Fruit fly (Drosophila melanogaster) whole organism, embryonic: ENCODE data around the gene CG14818.

Experiments used
- BtbVII ChIP-seq: fragments of 200-800 bp; sonication (Bioruptor generic); optimal IDR thresholded peaks from 3 replicates; lab custom pipeline; 2017; ENCODE audit warnings: missing biosample characterization, mild to moderate bottlenecking, missing genetic modification characterization
- C15 ChIP-seq: fragments of 200-800 bp; sonication (Bioruptor generic); IDR thresholded peaks from 3 replicates; pipeline ENCODE4 v1.3.6; 2022; ENCODE audit warnings: missing biosample characterization, missing genetic modification characterization
- CG10543 ChIP-seq: fragments of 200-800 bp; sonication (Bioruptor generic); optimal IDR thresholded peaks from 3 replicates; lab custom pipeline; 2017; ENCODE audit warnings: missing biosample characterization, mild to moderate bottlenecking, missing genetic modification characterization, moderate library complexity
- CG13123 ChIP-seq: fragments of 200-800 bp; sonication (Bioruptor generic); optimal IDR thresholded peaks from 2 replicates; lab custom pipeline; 2016; ENCODE audit warnings: missing biosample characterization, missing genetic modification characterization
- CG13894 ChIP-seq: fragments of 200-800 bp; sonication (Bioruptor generic); optimal IDR thresholded peaks from 3 replicates; lab custom pipeline; 2018; ENCODE audit warnings: missing biosample characterization, mild to moderate bottlenecking, missing genetic modification characterization, moderate library complexity
- CG14860 ChIP-seq: fragments of 200-800 bp; sonication (Bioruptor generic); IDR thresholded peaks from 3 replicates; pipeline ENCODE4 v1.3.6; 2022; ENCODE audit warnings: missing biosample characterization, missing genetic modification characterization; ENCODE audit not compliant: partially characterized antibody
- CG15073 ChIP-seq: fragments of 200-800 bp; sonication (Bioruptor generic); optimal IDR thresholded peaks from 2 replicates; lab custom pipeline; 2016; ENCODE audit warnings: missing biosample characterization, missing genetic modification characterization
- CG15601 ChIP-seq: fragments of 200-800 bp; sonication (Bioruptor generic); optimal IDR thresholded peaks from 3 replicates; lab custom pipeline; 2019; ENCODE audit warnings: missing biosample characterization, mild to moderate bottlenecking, missing genetic modification characterization, moderate library complexity
- CG16815 ChIP-seq: fragments of 200-800 bp; sonication (Bioruptor generic); optimal IDR thresholded peaks from 3 replicates; lab custom pipeline; 2017; ENCODE audit warnings: missing biosample characterization, mild to moderate bottlenecking, missing genetic modification characterization
- CG16863 ChIP-seq: fragments of 200-800 bp; sonication (Bioruptor generic); optimal IDR thresholded peaks from 3 replicates; lab custom pipeline; 2016; ENCODE audit warnings: missing biosample characterization, missing genetic modification characterization
- CG18619 ChIP-seq: fragments of 200-800 bp; sonication (Bioruptor generic); optimal IDR thresholded peaks from 3 replicates; lab custom pipeline; 2017; ENCODE audit warnings: missing biosample characterization, mild to moderate bottlenecking, missing genetic modification characterization
- CG2678 ChIP-seq: fragments of 200-800 bp; sonication (Bioruptor generic); optimal IDR thresholded peaks from 3 replicates; lab custom pipeline; 2019; ENCODE audit warnings: missing biosample characterization, mild to moderate bottlenecking, missing genetic modification characterization, moderate library complexity
- CG4282 ChIP-seq: fragments of 200-800 bp; sonication (Bioruptor generic); optimal IDR thresholded peaks from 2 replicates; lab custom pipeline; 2016; ENCODE audit warnings: missing biosample characterization, missing genetic modification characterization
- CG4404 ChIP-seq: fragments of 200-800 bp; sonication (Bioruptor generic); IDR thresholded peaks from 2 replicates; pipeline ENCODE4 v1.3.6; 2022; ENCODE audit warnings: missing biosample characterization, missing genetic modification characterization
- CG7372 ChIP-seq: fragments of 200-800 bp; sonication (Bioruptor generic); IDR thresholded peaks from 2 replicates; pipeline ENCODE4 v1.3.6; 2022; ENCODE audit warnings: missing biosample characterization, missing genetic modification characterization
- CG8290 ChIP-seq, 3 experiments: fragments of 200-800 bp; sonication (Bioruptor generic); optimal IDR thresholded peaks; 2 replicates each; lab custom pipeline; 2016 to 2019; ENCODE audit warnings: missing biosample characterization in 3 of 3, missing genetic modification characterization in 3 of 3, mild to moderate bottlenecking in 2 of 3, moderate library complexity in 1 of 3
- CG8924 ChIP-seq: fragments of 200-800 bp; optimal IDR thresholded peaks from 3 replicates; lab custom pipeline; 2019; ENCODE audit warnings: missing biosample characterization, mild to moderate bottlenecking, missing genetic modification characterization, moderate library complexity
- CG9727 ChIP-seq: fragments of 200-800 bp; sonication (Bioruptor generic); optimal IDR thresholded peaks from 3 replicates; lab custom pipeline; 2017; ENCODE audit warnings: missing biosample characterization, mild to moderate bottlenecking, missing genetic modification characterization
- CG9876 ChIP-seq: fragments of 200-800 bp; sonication (Bioruptor generic); optimal IDR thresholded peaks from 2 replicates; lab custom pipeline; 2016; ENCODE audit warnings: missing biosample characterization, missing genetic modification characterization
- CHES-1-like ChIP-seq: fragments of 200-800 bp; sonication (Bioruptor generic); optimal IDR thresholded peaks from 2 replicates; lab custom pipeline; 2016; ENCODE audit warnings: missing biosample characterization, missing genetic modification characterization
- CoRest ChIP-seq: fragments of 200-800 bp; sonication (Bioruptor generic); optimal IDR thresholded peaks from 3 replicates; lab custom pipeline; 2018; ENCODE audit warnings: missing biosample characterization, mild to moderate bottlenecking, missing genetic modification characterization, moderate library complexity
- D19A ChIP-seq: fragments of 200-800 bp; optimal IDR thresholded peaks from 3 replicates; lab custom pipeline; 2019; ENCODE audit warnings: missing biosample characterization, mild to moderate bottlenecking, missing genetic modification characterization, moderate library complexity
- Dll ChIP-seq: fragments of 200-800 bp; sonication (Bioruptor generic); IDR thresholded peaks from 4 replicates; pipeline ENCODE4 v1.3.6; 2022; ENCODE audit warnings: missing biosample characterization, missing genetic modification characterization; ENCODE audit not compliant: partially characterized antibody
- MESR4 ChIP-seq: fragments of 200-800 bp; sonication (Bioruptor generic); optimal IDR thresholded peaks from 2 replicates; lab custom pipeline; 2018; ENCODE audit warnings: missing biosample characterization, mild to moderate bottlenecking, missing genetic modification characterization, moderate library complexity
- Mad ChIP-seq: fragments of 200-800 bp; sonication (Bioruptor generic); optimal IDR thresholded peaks from 2 replicates; lab custom pipeline; 2016; ENCODE audit warnings: missing biosample characterization, missing genetic modification characterization
- Oaz ChIP-seq: fragments of 200-800 bp; sonication (Bioruptor generic); IDR thresholded peaks from 2 replicates; pipeline ENCODE4 v1.3.6; 2022; ENCODE audit warnings: missing biosample characterization, missing genetic modification characterization
- Opbp ChIP-seq: fragments of 200-800 bp; sonication (Bioruptor generic); IDR thresholded peaks from 3 replicates; pipeline ENCODE4 v1.3.6; 2022; ENCODE audit warnings: missing biosample characterization, missing genetic modification characterization; ENCODE audit not compliant: partially characterized antibody
- PHDP ChIP-seq: fragments of 200-800 bp; sonication (Bioruptor generic); optimal IDR thresholded peaks from 3 replicates; lab custom pipeline; 2018; ENCODE audit warnings: missing biosample characterization, mild to moderate bottlenecking, missing genetic modification characterization, moderate library complexity
- Spps ChIP-seq: fragments of 200-800 bp; sonication (Bioruptor generic); optimal IDR thresholded peaks from 2 replicates; lab custom pipeline; 2018; ENCODE audit warnings: missing biosample characterization, mild to moderate bottlenecking, missing genetic modification characterization
- Xbp1 ChIP-seq: fragments of 200-800 bp; sonication (Bioruptor generic); optimal IDR thresholded peaks from 3 replicates; lab custom pipeline; 2016; ENCODE audit warnings: missing biosample characterization, mild to moderate bottlenecking, missing genetic modification characterization
- aop ChIP-seq: fragments of 200-800 bp; sonication (Bioruptor generic); IDR thresholded peaks from 2 replicates; pipeline ENCODE4 v1.3.6; 2022; ENCODE audit warnings: missing biosample characterization, missing genetic modification characterization
- ara ChIP-seq: fragments of 200-800 bp; sonication (Bioruptor generic); IDR thresholded peaks from 2 replicates; pipeline ENCODE4 v1.3.6; 2022; ENCODE audit warnings: missing biosample characterization, missing genetic modification characterization
- disco-r ChIP-seq: fragments of 200-800 bp; sonication (Bioruptor generic); optimal IDR thresholded peaks from 2 replicates; lab custom pipeline; 2016; ENCODE audit warnings: missing biosample characterization, missing genetic modification characterization
- dpn ChIP-seq, 2 experiments: fragments of 200-800 bp; sonication (Bioruptor generic); optimal IDR thresholded peaks; 3 replicates each; lab custom pipeline; 2016; ENCODE audit warnings: missing biosample characterization in 2 of 2, missing genetic modification characterization in 2 of 2
- eyg ChIP-seq: fragments of 200-800 bp; sonication (Bioruptor generic); optimal IDR thresholded peaks from 3 replicates; lab custom pipeline; 2016; ENCODE audit warnings: missing biosample characterization, missing genetic modification characterization
- fu2 ChIP-seq: fragments of 200-800 bp; sonication (Bioruptor generic); optimal IDR thresholded peaks from 2 replicates; lab custom pipeline; 2016; ENCODE audit warnings: missing biosample characterization, missing genetic modification characterization
- gcm2 ChIP-seq: fragments of 200-800 bp; sonication (Bioruptor generic); optimal IDR thresholded peaks from 2 replicates; lab custom pipeline; 2016; ENCODE audit warnings: missing biosample characterization, missing genetic modification characterization
- gfzf ChIP-seq: fragments of 200-800 bp; sonication (Bioruptor generic); optimal IDR thresholded peaks from 2 replicates; lab custom pipeline; 2016; ENCODE audit warnings: missing biosample characterization, mild to moderate bottlenecking, missing genetic modification characterization, moderate library complexity
- grn ChIP-seq: fragments of 200-800 bp; sonication (Bioruptor generic); optimal IDR thresholded peaks from 3 replicates; lab custom pipeline; 2017; ENCODE audit warnings: missing biosample characterization, missing genetic modification characterization
- gsb-n ChIP-seq: fragments of 200-800 bp; sonication (Bioruptor generic); optimal IDR thresholded peaks from 3 replicates; lab custom pipeline; 2018; ENCODE audit warnings: missing biosample characterization, mild to moderate bottlenecking, missing genetic modification characterization
- ken ChIP-seq: fragments of 200-800 bp; sonication (Bioruptor generic); IDR thresholded peaks from 3 replicates; pipeline ENCODE4 v1.3.6; 2022; ENCODE audit warnings: missing biosample characterization, missing genetic modification characterization
- lov ChIP-seq, 2 experiments: fragments of 200-800 bp in 1 of 2; fragments of >200 bp in 1 of 2; sonication (Bioruptor generic) in 1 of 2; IDR thresholded peaks in 1 of 2; optimal IDR thresholded peaks in 1 of 2; 2 replicates in 1 of 2; 3 replicates in 1 of 2; pipeline versions ENCODE4 v1.3.6 to Lab custom; 2017 to 2022; ENCODE audit warnings: missing biosample characterization in 1 of 2, missing genetic modification characterization in 1 of 2
- nom ChIP-seq: fragments of 200-800 bp; sonication (Bioruptor generic); optimal IDR thresholded peaks from 2 replicates; lab custom pipeline; 2017; ENCODE audit warnings: missing biosample characterization, missing genetic modification characterization, mild to moderate bottlenecking, moderate library complexity, missing genetic modification reagents
- p53 ChIP-seq: fragments of 200-800 bp; sonication (Bioruptor generic); optimal IDR thresholded peaks from 2 replicates; lab custom pipeline; 2016; ENCODE audit warnings: missing biosample characterization, missing genetic modification characterization
- peb ChIP-seq: fragments of 200-800 bp; sonication (Bioruptor generic); IDR thresholded peaks from 2 replicates; pipeline ENCODE4 v1.3.6; 2022; ENCODE audit warnings: missing biosample characterization, missing genetic modification characterization
- row ChIP-seq: fragments of 200-800 bp; sonication (Bioruptor generic); IDR thresholded peaks from 3 replicates; pipeline ENCODE4 v1.3.6; 2022; ENCODE audit warnings: missing biosample characterization, missing genetic modification characterization
- scrt ChIP-seq: fragments of 200-800 bp; sonication (Bioruptor generic); optimal IDR thresholded peaks from 2 replicates; lab custom pipeline; 2018; ENCODE audit warnings: missing biosample characterization, mild to moderate bottlenecking, missing genetic modification characterization, moderate library complexity
- slbo ChIP-seq: fragments of 200-800 bp; sonication (Bioruptor generic); IDR thresholded peaks from 2 replicates; pipeline ENCODE4 v1.3.6; 2022; ENCODE audit warnings: missing biosample characterization, missing genetic modification characterization
- tx ChIP-seq: fragments of 200-800 bp; sonication (Bioruptor generic); optimal IDR thresholded peaks from 2 replicates; lab custom pipeline; 2016; ENCODE audit warnings: missing biosample characterization, missing genetic modification characterization
- wek ChIP-seq: fragments of 200-800 bp; sonication (Bioruptor generic); optimal IDR thresholded peaks from 3 replicates; lab custom pipeline; 2018; ENCODE audit warnings: missing biosample characterization, mild to moderate bottlenecking, missing genetic modification characterization, moderate library complexity

The CG14818 gene

DNA sequence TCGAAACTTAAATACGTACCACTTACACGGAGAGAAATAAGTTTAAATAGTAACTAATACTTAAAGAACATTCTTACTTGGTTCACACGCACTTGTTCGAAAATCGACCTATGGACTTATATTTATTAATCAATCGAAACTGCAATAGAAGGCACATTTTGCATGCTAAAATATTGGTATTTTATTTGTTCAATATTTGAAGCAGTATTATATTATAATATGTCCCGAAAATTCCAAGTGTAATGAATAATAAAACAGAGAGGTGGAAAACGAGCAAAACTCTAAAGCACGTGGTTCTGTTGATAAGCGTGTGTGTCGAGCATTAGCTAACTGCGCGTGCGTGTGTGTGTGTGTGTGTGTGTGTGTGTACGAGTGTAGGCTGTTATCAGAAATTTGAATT is 29.7 kb downstream of the CG14818 start (continued):
- TF ChIP-seq ara (peak; percentile 56; the same call in 1 of the 2 replicates), D19A (tag; lab: Kevin White, UChicago) (peak; percentile 81), C15 (no peak), MESR4 (GFP tag; lab: Kevin White, UChicago) (peak; percentile 37), gsb-n (tag; lab: Kevin White, UChicago) (peak; percentile 64), CG15601 (tag; lab: Kevin White, UChicago) (peak; percentile 62), PHDP (tag; lab: Kevin White, UChicago) (peak; percentile 92), tx (GFP tag; lab: Kevin White, UChicago) (peak; percentile 73), lov (optimal IDR thresholded peaks at IDR 0.05; lab: Kevin White, UChicago) (no peak), lov (GFP tag; IDR thresholded peaks at IDR 0.05; lab: Robert Waterston, UW) (no peak), CG2678 (tag; lab: Kevin White, UChicago) (peak; percentile 96), CG13894 (tag; lab: Kevin White, UChicago) (peak; percentile 93), dpn (GFP tag; optimal IDR thresholded peaks at IDR 0.05; lab: Kevin White, UChicago) (peak; percentile 82 to 86), CG10543 (peak; percentile 91), CG16815 (peak; percentile 63), Oaz (GFP tag; lab: Robert Waterston, UW) (peak; percentile 56), peb (GFP tag; lab: Robert Waterston, UW) (peak; percentile 37; the same call in 1 of the 2 replicates), fu2 (GFP tag; lab: Kevin White, UChicago) (peak; percentile 57), CG16863 (GFP tag; lab: Kevin White, UChicago) (peak; percentile 62), p53 (GFP tag; lab: Kevin White, UChicago) (no peak), CG8924 (peak; percentile 93), disco-r (GFP tag; lab: Kevin White, UChicago) (peak; percentile 63), CG7372 (GFP tag; lab: Robert Waterston, UW) (peak; percentile 77), CG18619 (peak; percentile 84), Dll (GFP tag; lab: Robert Waterston, UW) (no peak), CG13123 (GFP tag; lab: Kevin White, UChicago) (peak; percentile 61), Spps (tag; lab: Kevin White, UChicago) (peak; percentile 46), Opbp (GFP tag; lab: Robert Waterston, UW) (no peak), eyg (GFP tag; lab: Kevin White, UChicago) (peak; percentile 44), CoRest (tag; lab: Kevin White, UChicago) (peak; percentile 91), Mad (peak; percentile 49), gfzf (GFP tag; lab: Kevin White, UChicago) (no peak), CG9727 (peak; percentile 92), Xbp1 (GFP tag; lab: Kevin White, UChicago) (peak; percentile 83), grn (peak; percentile 50), aop (GFP tag; lab: Robert Waterston, UW) (no peak), CHES-1-like (GFP tag; lab: Kevin White, UChicago) (peak; percentile 72), CG15073 (GFP tag; lab: Kevin White, UChicago) (no peak), CG14860 (GFP tag; lab: Robert Waterston, UW) (no peak), CG9876 (peak; percentile 35), row (GFP tag; lab: Robert Waterston, UW) (peak; percentile 94), wek (GFP tag; lab: Kevin White, UChicago) (peak; percentile 61), BtbVII (GFP tag; lab: Kevin White, UChicago) (peak; percentile 93), gcm2 (GFP tag; lab: Kevin White, UChicago) (peak; percentile 44), ken (GFP tag; lab: Robert Waterston, UW) (peak; percentile 54; the same call in 1 of the 3 replicates), scrt (GFP tag; lab: Kevin White, UChicago) (peak; percentile 90), nom (GFP tag; lab: Kevin White, UChicago) (no peak), CG4404 (peak; percentile 41; the same call in 1 of the 2 replicates), CG8290 (GFP tag; optimal IDR thresholded peaks at IDR 0.05; lab: Kevin White, UChicago) (no peak), CG8290 (tag; optimal IDR thresholded peaks at IDR 0.05; lab: Kevin White, UChicago) (peak in 1 of 2 experiments; percentile 88), CG4282 (GFP tag; lab: Kevin White, UChicago) (peak; percentile 11), slbo (GFP tag; lab: Robert Waterston, UW) (peak; percentile 90)
